Fruit fly (Drosophila melanogaster): ENCODE data around the gene CG10183.

The CG10183 gene

DNA sequence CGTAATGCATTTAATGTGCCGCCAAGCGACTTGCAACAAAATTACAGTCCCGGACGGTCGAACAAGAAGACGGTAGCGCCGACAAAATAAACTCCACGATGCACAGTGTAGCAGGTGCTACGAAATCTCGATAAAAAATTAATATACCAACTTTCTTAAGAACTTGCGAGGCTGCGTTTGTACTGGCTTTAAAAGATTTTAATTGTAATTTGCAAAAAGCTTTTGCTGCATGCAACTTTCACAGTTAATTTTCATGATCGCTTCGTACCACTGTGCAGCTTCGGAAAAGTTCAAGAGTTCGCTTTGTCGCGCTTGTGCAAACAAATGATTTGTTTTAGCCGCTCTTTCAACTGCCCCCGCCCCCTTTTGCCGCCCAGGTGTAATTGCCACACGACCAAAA lies 47.3 kb upstream of the CG10183 start (continued):
- TF ChIP-seq CG16779 (tag; optimal IDR thresholded peaks at IDR 0.05) (peak; percentile 18), CG6163 (GFP tag; IDR thresholded peaks at IDR 0.05) (peak; percentile 92), Sox15 (GFP tag; optimal IDR thresholded peaks at IDR 0.05) (peak; percentile 63), Eip75B (GFP tag; optimal IDR thresholded peaks at IDR 0.05) (peak; percentile 76), CG15336 (GFP tag; IDR thresholded peaks at IDR 0.05) (peak; percentile 94), fd59A (GFP tag; optimal IDR thresholded peaks at IDR 0.05) (peak; percentile 40), Hr38 (GFP tag; optimal IDR thresholded peaks at IDR 0.05) (peak; percentile 81), esn (GFP tag; optimal IDR thresholded peaks at IDR 0.05) (peak; percentile 70), CG9139 (GFP tag; optimal IDR thresholded peaks at IDR 0.05) (no peak), CG31627 (GFP tag; optimal IDR thresholded peaks at IDR 0.05) (peak; percentile 74), CG10669 (GFP tag; optimal IDR thresholded peaks at IDR 0.05) (peak; percentile 68), CG11762 (GFP tag; optimal IDR thresholded peaks at IDR 0.05; ENCODE audit: insufficient read depth) (peak; percentile 70), spab (GFP tag; optimal IDR thresholded peaks at IDR 0.05) (peak; percentile 56)

DNA sequence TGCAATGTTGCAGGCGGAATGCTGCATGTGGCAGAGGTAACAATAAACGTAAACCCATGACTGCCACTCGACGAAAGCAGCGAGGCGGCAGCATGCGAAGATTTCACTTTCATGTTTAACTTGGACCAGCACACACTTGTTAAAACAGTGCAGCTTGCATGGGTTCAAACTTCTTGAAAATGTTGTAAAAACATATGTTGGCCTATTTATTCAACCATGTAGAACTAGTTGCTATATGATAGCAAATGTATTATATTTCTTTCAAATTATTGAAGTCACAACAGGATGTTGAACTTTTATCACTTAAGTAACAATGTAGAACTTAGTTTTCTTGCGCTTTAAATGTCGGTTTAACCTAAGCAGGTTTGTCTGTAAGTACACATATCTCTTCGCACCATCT lies 44.0 kb upstream of the CG10183 start:
- TF ChIP-seq CG3919 (GFP tag; optimal IDR thresholded peaks at IDR 0.05) (no peak), Eip78C (GFP tag) (peak; percentile 82), CG15336 (GFP tag; IDR thresholded peaks at IDR 0.05) (0 out of 2 replicates have a peak, but pooled peaks have one; percentile 28), acj6 (GFP tag; optimal IDR thresholded peaks at IDR 0.05) (no peak), CG6276 (GFP tag; optimal IDR thresholded peaks at IDR 0.05) (no peak), cyc (GFP tag; optimal IDR thresholded peaks at IDR 0.05) (no peak), CG7368 (GFP tag; optimal IDR thresholded peaks at IDR 0.05) (no peak), fd85E (GFP tag; optimal IDR thresholded peaks at IDR 0.05) (no peak), CG32006 (GFP tag; optimal IDR thresholded peaks at IDR 0.05) (peak; percentile 31), Hr38 (GFP tag; optimal IDR thresholded peaks at IDR 0.05) (no peak), Hr4 (GFP tag; optimal IDR thresholded peaks at IDR 0.05) (peak; percentile 27)

DNA sequence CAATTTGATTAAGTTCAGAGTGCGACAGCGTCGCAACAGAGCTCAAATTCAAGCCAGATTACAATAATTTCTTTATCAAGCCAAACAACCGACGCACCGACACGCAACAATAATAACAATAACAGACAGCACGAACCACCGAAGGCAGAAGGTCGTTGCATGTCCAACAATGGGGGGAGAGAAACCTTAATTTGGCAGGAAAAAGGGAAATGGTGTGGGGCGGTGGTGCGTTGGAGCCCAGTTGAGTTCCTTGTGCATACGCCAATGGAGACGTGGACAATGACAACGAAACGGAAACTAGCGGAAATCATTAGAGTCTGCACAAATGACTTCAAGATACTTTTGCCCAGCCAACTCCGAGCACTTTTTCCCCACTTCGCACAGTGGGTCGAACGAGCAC lies 40.7 kb upstream of the CG10183 start:
- TF ChIP-seq svp (GFP tag) (peak; percentile 51), Eip93F (GFP tag; optimal IDR thresholded peaks at IDR 0.05) (no peak)

DNA sequence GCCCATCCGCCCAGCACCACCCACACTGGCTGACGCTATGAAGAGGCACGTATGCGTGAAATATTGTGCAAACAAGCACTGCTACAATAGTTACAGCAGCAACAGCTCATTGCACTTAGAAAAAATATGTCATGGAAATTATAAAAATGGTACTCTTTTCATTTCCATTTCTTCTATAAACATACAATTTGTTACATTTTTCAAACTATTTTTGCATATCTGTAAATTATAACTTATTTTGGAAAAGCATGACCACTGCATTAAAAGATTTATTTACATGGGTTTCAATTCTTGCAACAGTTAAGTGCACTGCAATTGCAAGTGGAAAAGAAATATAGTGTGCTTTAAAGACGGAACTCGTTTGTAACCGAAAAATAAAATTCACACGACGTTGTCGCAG lies 39.5 kb upstream of the CG10183 start:
- TF ChIP-seq Hr4 (GFP tag; optimal IDR thresholded peaks at IDR 0.05) (peak; percentile 77), svp (GFP tag) (no peak), CG3032 (tag; optimal IDR thresholded peaks at IDR 0.05) (no peak), vri (GFP tag; optimal IDR thresholded peaks at IDR 0.05) (no peak), Eip78C (GFP tag) (peak; percentile 76), Hr38 (GFP tag; optimal IDR thresholded peaks at IDR 0.05) (no peak), Eip93F (GFP tag; optimal IDR thresholded peaks at IDR 0.05) (no peak), dsx (GFP tag; optimal IDR thresholded peaks at IDR 0.05; ENCODE audit: poor library complexity, severe bottlenecking) (no peak), CG7368 (GFP tag; optimal IDR thresholded peaks at IDR 0.05) (peak; percentile 14), ss (GFP tag; optimal IDR thresholded peaks at IDR 0.05) (no peak), spab (GFP tag; optimal IDR thresholded peaks at IDR 0.05) (no peak), Sox102F (GFP tag; optimal IDR thresholded peaks at IDR 0.05) (no peak), CG15336 (GFP tag; IDR thresholded peaks at IDR 0.05) (peak; percentile 80), CG8119 (GFP tag; IDR thresholded peaks at IDR 0.05) (peak; percentile 67; the same call in 1 of the 3 replicates), net (GFP tag; optimal IDR thresholded peaks at IDR 0.05) (peak; percentile 45), CG16779 (tag; optimal IDR thresholded peaks at IDR 0.05) (no peak), fd59A (GFP tag; optimal IDR thresholded peaks at IDR 0.05) (no peak), esn (GFP tag; optimal IDR thresholded peaks at IDR 0.05) (no peak), Smox (GFP tag; optimal IDR thresholded peaks at IDR 0.05) (no peak), CG10669 (GFP tag; optimal IDR thresholded peaks at IDR 0.05) (no peak), salr (GFP tag; optimal IDR thresholded peaks at IDR 0.05) (peak in 1 of 2 experiments; percentile 21), CG6163 (GFP tag; IDR thresholded peaks at IDR 0.05) (peak; percentile 18; the same call in 1 of the 3 replicates), Eip75B (GFP tag; optimal IDR thresholded peaks at IDR 0.05) (no peak), CG3919 (GFP tag; optimal IDR thresholded peaks at IDR 0.05) (peak; percentile 22), topi (GFP tag; optimal IDR thresholded peaks at IDR 0.05) (no peak), CG10631 (GFP tag; optimal IDR thresholded peaks at IDR 0.05) (no peak), CG11762 (GFP tag; optimal IDR thresholded peaks at IDR 0.05; ENCODE audit: insufficient read depth) (no peak), lz (GFP tag; optimal IDR thresholded peaks at IDR 0.05) (no peak), CG6808 (GFP tag; optimal IDR thresholded peaks at IDR 0.05) (no peak), CG8319 (GFP tag; optimal IDR thresholded peaks at IDR 0.05) (no peak), cyc (GFP tag; optimal IDR thresholded peaks at IDR 0.05) (no peak), CG32006 (GFP tag; optimal IDR thresholded peaks at IDR 0.05) (peak; percentile 67), fd85E (GFP tag; optimal IDR thresholded peaks at IDR 0.05) (no peak), CG6854 (GFP tag; optimal IDR thresholded peaks at IDR 0.05) (no peak), Ets21C (GFP tag; optimal IDR thresholded peaks at IDR 0.05) (no peak), CG11294 (GFP tag; IDR thresholded peaks at IDR 0.05) (peak; percentile 35; the same call in 1 of the 2 replicates), Lpt (GFP tag; optimal IDR thresholded peaks at IDR 0.05) (peak; percentile 45), Met (GFP tag; optimal IDR thresholded peaks at IDR 0.05) (no peak)
